Worm (Caenorhabditis elegans) whole organism, midembryonic: Measurements from ENCODE around the gene F19B2.5.

Experiments used
- flt-1 ChIP-seq: fragments of 200-800 bp; sonication (Bioruptor generic); IDR thresholded peaks from 2 replicates; pipeline ENCODE4 v1.3.6; 2022; ENCODE audit warnings: missing genetic modification characterization, missing compliant biosample characterization
- klf-2 ChIP-seq: fragments of 200-800 bp; sonication (Bioruptor generic); conservative IDR thresholded peaks from 2 replicates; pipeline ENCODE4 v1.3.6; 2022; ENCODE audit warnings: missing genetic modification reagents, missing genetic modification characterization, missing compliant biosample characterization

ce11 chrV:20158223-20158622 is 5.7 kb downstream of the F19B2.5 start, which contains the start of gene F19B2.6:
- TF ChIP-seq klf-2 (no peak), flt-1 (GFP tag; lab: Robert Waterston, UW) (no peak)
